Fruit fly (Drosophila melanogaster) whole organism, embryonic: ENCODE measurements around the gene CG11178.

Experiments
- Atf6 ChIP-seq: fragments of 200-800 bp; sonication (Bioruptor generic); IDR thresholded peaks from 2 replicates; pipeline ENCODE4 v1.3.6; 2022; ENCODE audit warnings: missing biosample characterization, missing genetic modification characterization
- Blimp-1 ChIP-seq: fragments of 200-800 bp; sonication (Bioruptor generic); optimal IDR thresholded peaks from 3 replicates; lab custom pipeline; 2018; ENCODE audit warnings: missing biosample characterization, missing genetic modification characterization, mild to moderate bottlenecking, moderate library complexity, missing genetic modification reagents
- CG1024 ChIP-seq: fragments of 200-800 bp; sonication (Bioruptor generic); IDR thresholded peaks from 2 replicates; pipeline ENCODE4 v1.3.6; 2022; ENCODE audit warnings: missing biosample characterization, missing genetic modification characterization
- CG10321 ChIP-seq: fragments of 200-800 bp; sonication (Bioruptor generic); IDR thresholded peaks from 2 replicates; pipeline ENCODE4 v1.3.6; 2022; ENCODE audit warnings: missing biosample characterization, missing genetic modification characterization
- CG10366 ChIP-seq: fragments of 200-800 bp; sonication (Bioruptor generic); IDR thresholded peaks from 2 replicates; pipeline ENCODE4 v1.3.6; 2022; ENCODE audit warnings: missing biosample characterization, missing genetic modification characterization
- CG10462 ChIP-seq: fragments of 200-800 bp; sonication (Bioruptor generic); optimal IDR thresholded peaks from 2 replicates; lab custom pipeline; 2016; ENCODE audit warnings: missing biosample characterization, missing genetic modification characterization
- CG11247 ChIP-seq: fragments of 200-800 bp; sonication (Bioruptor generic); IDR thresholded peaks from 2 replicates; pipeline ENCODE4 v1.3.6; 2022; ENCODE audit warnings: missing biosample characterization, missing genetic modification characterization
- CG12391 ChIP-seq: fragments of 200-800 bp; sonication (Bioruptor generic); optimal IDR thresholded peaks from 3 replicates; lab custom pipeline; 2018; ENCODE audit warnings: missing biosample characterization, mild to moderate bottlenecking, missing genetic modification characterization, moderate library complexity
- CG14860 ChIP-seq: fragments of 200-800 bp; sonication (Bioruptor generic); IDR thresholded peaks from 3 replicates; pipeline ENCODE4 v1.3.6; 2022; ENCODE audit warnings: missing biosample characterization, missing genetic modification characterization; ENCODE audit not compliant: partially characterized antibody
- CG14965 ChIP-seq: fragments of 200-800 bp; sonication (Bioruptor generic); optimal IDR thresholded peaks from 2 replicates; lab custom pipeline; 2016; ENCODE audit warnings: missing biosample characterization, missing genetic modification characterization, borderline replicate concordance
- CG15011 ChIP-seq: fragments of 200-800 bp; sonication (Bioruptor generic); optimal IDR thresholded peaks from 3 replicates; lab custom pipeline; 2018; ENCODE audit warnings: missing biosample characterization, mild to moderate bottlenecking, missing genetic modification characterization
- CG1529 ChIP-seq: fragments of 200-800 bp; sonication (Bioruptor generic); optimal IDR thresholded peaks from 3 replicates; lab custom pipeline; 2018; ENCODE audit warnings: missing biosample characterization, missing genetic modification characterization
- CG1602 ChIP-seq: fragments of 200-800 bp; sonication (Bioruptor generic); optimal IDR thresholded peaks from 3 replicates; lab custom pipeline; 2016; ENCODE audit warnings: missing biosample characterization, missing genetic modification characterization
- CG2875 ChIP-seq: fragments of 200-800 bp; sonication (Bioruptor generic); optimal IDR thresholded peaks from 2 replicates; lab custom pipeline; 2017; ENCODE audit warnings: missing biosample characterization, mild to moderate bottlenecking, missing genetic modification characterization, missing genetic modification reagents
- CG4282 ChIP-seq: fragments of 200-800 bp; sonication (Bioruptor generic); optimal IDR thresholded peaks from 2 replicates; lab custom pipeline; 2016; ENCODE audit warnings: missing biosample characterization, missing genetic modification characterization
- CG4360 ChIP-seq: fragments of 200-800 bp; sonication (Bioruptor generic); IDR thresholded peaks from 2 replicates; pipeline ENCODE4 v1.3.6; 2022; ENCODE audit warnings: missing biosample characterization, missing genetic modification characterization
- CG4820 ChIP-seq: fragments of 200-800 bp; sonication (Bioruptor generic); optimal IDR thresholded peaks from 3 replicates; lab custom pipeline; 2016; ENCODE audit warnings: missing biosample characterization, missing genetic modification characterization
- CG5245 ChIP-seq: fragments of 200-800 bp; sonication (Bioruptor generic); optimal IDR thresholded peaks from 3 replicates; lab custom pipeline; 2016; ENCODE audit warnings: missing biosample characterization, missing genetic modification characterization
- CG6689 ChIP-seq: fragments of 200-800 bp; sonication (Bioruptor generic); IDR thresholded peaks from 2 replicates; pipeline ENCODE4 v1.3.6; 2022; ENCODE audit warnings: missing biosample characterization, missing genetic modification characterization
- CG7786 ChIP-seq: fragments of 200-800 bp; sonication (Bioruptor generic); optimal IDR thresholded peaks from 2 replicates; lab custom pipeline; 2016; ENCODE audit warnings: missing biosample characterization, missing genetic modification characterization
- CHES-1-like ChIP-seq: fragments of 200-800 bp; sonication (Bioruptor generic); optimal IDR thresholded peaks from 2 replicates; lab custom pipeline; 2016; ENCODE audit warnings: missing biosample characterization, missing genetic modification characterization
- Dad ChIP-seq: fragments of 200-800 bp; sonication (Bioruptor generic); optimal IDR thresholded peaks from 3 replicates; lab custom pipeline; 2016; ENCODE audit warnings: missing biosample characterization, missing genetic modification characterization
- Drgx ChIP-seq: fragments of 200-800 bp; sonication (Bioruptor generic); IDR thresholded peaks from 2 replicates; pipeline ENCODE4 v1.3.6; 2022; ENCODE audit warnings: missing biosample characterization, missing genetic modification characterization
- Fer3 ChIP-seq: fragments of 200-800 bp; sonication (Bioruptor generic); optimal IDR thresholded peaks from 2 replicates; lab custom pipeline; 2018; ENCODE audit warnings: missing biosample characterization, mild to moderate bottlenecking, missing genetic modification characterization, moderate library complexity
- Gug ChIP-seq: fragments of 200-800 bp; sonication (Bioruptor generic); IDR thresholded peaks from 4 replicates; pipeline ENCODE4 v1.3.6; 2022; ENCODE audit warnings: missing biosample characterization, missing genetic modification characterization
- HLH3B ChIP-seq: fragments of 200-800 bp; sonication (Bioruptor generic); IDR thresholded peaks from 2 replicates; pipeline ENCODE4 v1.3.6; 2022; ENCODE audit warnings: missing biosample characterization, missing genetic modification characterization
- HLH4C ChIP-seq: fragments of 200-800 bp; sonication (Bioruptor generic); IDR thresholded peaks from 3 replicates; pipeline ENCODE4 v1.3.6; 2022; ENCODE audit warnings: missing biosample characterization, missing genetic modification characterization; ENCODE audit not compliant: partially characterized antibody
- HLHmδ ChIP-seq: fragments of 200-800 bp; sonication (Bioruptor generic); optimal IDR thresholded peaks from 2 replicates; lab custom pipeline; 2018; ENCODE audit warnings: missing biosample characterization, mild to moderate bottlenecking, missing genetic modification characterization, moderate library complexity
- Hmr ChIP-seq: fragments of 200-800 bp; sonication (Bioruptor generic); optimal IDR thresholded peaks from 3 replicates; lab custom pipeline; 2017; ENCODE audit warnings: mild to moderate bottlenecking, missing biosample characterization, missing genetic modification reagents, missing genetic modification characterization
- Lpt ChIP-seq: fragments of >200 bp; optimal IDR thresholded peaks from 2 replicates; lab custom pipeline; 2018; ENCODE audit warnings: missing biosample characterization, missing genetic modification characterization
- Mad ChIP-seq: fragments of 200-800 bp; sonication (Bioruptor generic); optimal IDR thresholded peaks from 2 replicates; lab custom pipeline; 2016; ENCODE audit warnings: missing biosample characterization, missing genetic modification characterization
- Meics ChIP-seq: fragments of 200-800 bp; sonication (Bioruptor generic); optimal IDR thresholded peaks from 2 replicates; lab custom pipeline; 2017; ENCODE audit warnings: missing biosample characterization, mild to moderate bottlenecking, missing genetic modification characterization
- Optix ChIP-seq: fragments of 200-800 bp; sonication (Bioruptor generic); IDR thresholded peaks from 3 replicates; pipeline ENCODE4 v1.3.6; 2022; ENCODE audit warnings: missing biosample characterization, missing genetic modification characterization
- Ssrp ChIP-seq: fragments of 200-800 bp; sonication (Bioruptor generic); optimal IDR thresholded peaks from 2 replicates; lab custom pipeline; 2018; ENCODE audit warnings: missing biosample characterization, mild to moderate bottlenecking, missing genetic modification characterization, moderate library complexity
- Usf ChIP-seq: fragments of 200-800 bp; sonication (Bioruptor generic); optimal IDR thresholded peaks from 2 replicates; lab custom pipeline; 2017; ENCODE audit warnings: missing genotype, missing biosample characterization, missing genetic modification characterization
- ash1 ChIP-seq: fragments of 200-800 bp; sonication (Bioruptor generic); optimal IDR thresholded peaks from 2 replicates; lab custom pipeline; 2018; ENCODE audit warnings: missing biosample characterization, mild to moderate bottlenecking, missing genetic modification characterization
- chinmo ChIP-seq: fragments of 200-800 bp; sonication (Bioruptor generic); IDR thresholded peaks from 4 replicates; pipeline ENCODE4 v1.3.6; 2022; ENCODE audit warnings: missing biosample characterization, missing genetic modification characterization; ENCODE audit not compliant: partially characterized antibody
- cwo ChIP-seq: fragments of 200-800 bp; sonication (Bioruptor generic); optimal IDR thresholded peaks from 3 replicates; lab custom pipeline; 2017; ENCODE audit warnings: missing biosample characterization, missing genetic modification characterization, mild to moderate bottlenecking, moderate library complexity, missing genetic modification reagents
- emc ChIP-seq: fragments of 200-800 bp; sonication (Bioruptor generic); optimal IDR thresholded peaks from 2 replicates; lab custom pipeline; 2016; ENCODE audit warnings: missing biosample characterization, missing genetic modification characterization
- en ChIP-seq: fragments of 200-800 bp; sonication (Bioruptor generic); optimal IDR thresholded peaks from 2 replicates; lab custom pipeline; 2016; ENCODE audit warnings: missing biosample characterization, missing genetic modification characterization
- gcm2 ChIP-seq: fragments of 200-800 bp; sonication (Bioruptor generic); optimal IDR thresholded peaks from 2 replicates; lab custom pipeline; 2016; ENCODE audit warnings: missing biosample characterization, missing genetic modification characterization
- h ChIP-seq: fragments of >200 bp; optimal IDR thresholded peaks from 2 replicates; lab custom pipeline; 2017
- lola ChIP-seq, 3 experiments: fragments of >200 bp in 2 of 3; fragments of 200-800 bp in 1 of 3; sonication (Bioruptor generic) in 1 of 3; optimal IDR thresholded peaks; 2 replicates each; lab custom pipeline; 2017 to 2019; ENCODE audit warnings: missing biosample characterization in 3 of 3, missing genetic modification characterization in 3 of 3, mild to moderate bottlenecking in 1 of 3, moderate library complexity in 1 of 3
- mld ChIP-seq: fragments of 200-800 bp; sonication (Bioruptor generic); IDR thresholded peaks from 3 replicates; pipeline ENCODE4 v1.3.6; 2022; ENCODE audit warnings: missing biosample characterization, missing genetic modification characterization; ENCODE audit not compliant: partially characterized antibody
- nerfin-2 ChIP-seq: fragments of 200-800 bp; sonication (Bioruptor generic); IDR thresholded peaks from 2 replicates; pipeline ENCODE4 v1.3.6; 2022; ENCODE audit warnings: missing biosample characterization, missing genetic modification characterization; ENCODE audit not compliant: partially characterized antibody
- pfk ChIP-seq: fragments of 200-800 bp; sonication (Bioruptor generic); optimal IDR thresholded peaks from 2 replicates; lab custom pipeline; 2018; ENCODE audit warnings: missing biosample characterization, mild to moderate bottlenecking, missing genetic modification characterization, moderate library complexity
- seq ChIP-seq: fragments of 200-800 bp; sonication (Bioruptor generic); IDR thresholded peaks from 2 replicates; pipeline ENCODE4 v1.3.6; 2022; ENCODE audit warnings: missing biosample characterization, missing genetic modification characterization
- ttk ChIP-seq: fragments of 200-800 bp; sonication (Bioruptor generic); IDR thresholded peaks from 2 replicates; pipeline ENCODE4 v2.1.2; 2022; ENCODE audit warnings: missing biosample characterization, missing genetic modification characterization
- wdn ChIP-seq: fragments of 200-800 bp; sonication (Bioruptor generic); IDR thresholded peaks from 2 replicates; pipeline ENCODE4 v1.3.6; 2022; ENCODE audit warnings: missing biosample characterization, missing genetic modification characterization

CG11178 gene

DNA sequence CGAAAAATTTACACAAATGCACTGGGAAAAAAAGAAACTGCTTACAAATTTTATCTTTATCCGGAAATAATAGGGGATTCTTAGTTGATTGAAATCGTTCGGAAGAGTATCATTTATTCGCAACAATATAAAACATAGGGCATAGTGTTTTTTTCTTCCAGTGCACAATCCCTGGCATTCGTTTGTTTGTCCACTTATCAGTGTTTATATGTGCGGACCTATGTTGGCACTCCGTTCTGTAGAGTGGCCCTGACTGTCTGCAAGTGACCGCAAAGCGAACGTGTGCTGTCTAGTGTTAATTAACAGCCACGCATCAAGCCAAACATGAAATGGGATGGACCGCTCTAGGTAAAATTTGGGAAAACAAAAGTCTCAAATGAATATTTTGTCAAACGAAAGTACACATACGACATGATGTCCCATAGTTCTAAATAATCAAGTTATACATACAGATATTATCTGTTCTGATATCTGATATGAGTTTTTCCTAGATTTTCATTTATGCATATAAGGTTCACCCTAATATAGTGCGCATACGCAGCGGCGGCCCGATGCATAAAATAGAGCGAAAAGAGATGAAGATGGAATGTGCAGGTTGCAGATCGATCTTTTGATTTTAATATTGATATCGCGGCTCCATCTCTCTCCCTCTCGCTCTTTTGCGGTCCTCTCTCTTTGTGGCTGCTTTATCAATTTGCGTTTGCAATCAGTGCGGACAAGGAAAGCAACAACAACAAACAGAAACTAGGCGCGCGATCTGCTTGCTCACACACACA, 35.8 kb downstream of the CG11178 start (continued):
- peak; percentile 88 for TF ChIP-seq Optix
- TF ChIP-seq CG15011 = peak; percentile 87
- peak; percentile 96 for TF ChIP-seq CHES-1-like (GFP tag; lab: Kevin White, UChicago)
- peak; percentile 94 for TF ChIP-seq CG10366
- TF ChIP-seq CG4820 (GFP tag; lab: Kevin White, UChicago) = peak; percentile 93
- TF ChIP-seq nerfin-2 (GFP tag; lab: Robert Waterston, UW) = no peak
- peak; percentile 83 for TF ChIP-seq CG1529 (GFP tag; lab: Kevin White, UChicago)
- peak; percentile 87 for TF ChIP-seq HLH3B (GFP tag; lab: Robert Waterston, UW)
- TF ChIP-seq h (lab: Kevin White, UChicago) = no peak
- TF ChIP-seq seq (GFP tag; lab: Robert Waterston, UW) = peak; percentile 88
- TF ChIP-seq Blimp-1 (GFP tag; lab: Kevin White, UChicago) = peak; percentile 87
- peak; percentile 90 for TF ChIP-seq Drgx (GFP tag; lab: Robert Waterston, UW)
- peak; percentile 94 for TF ChIP-seq Meics (GFP tag; lab: Kevin White, UChicago)
- TF ChIP-seq CG14965 (GFP tag; lab: Kevin White, UChicago) = peak; percentile 70
- TF ChIP-seq CG1024 (GFP tag; lab: Robert Waterston, UW) = peak; percentile 87
- TF ChIP-seq CG14860 (GFP tag; lab: Robert Waterston, UW) = no peak
- TF ChIP-seq CG5245 (GFP tag; lab: Kevin White, UChicago) = peak; percentile 84
- peak; percentile 90 for TF ChIP-seq CG10462
- TF ChIP-seq Atf6 (GFP tag; lab: Robert Waterston, UW) = peak; percentile 94
- peak; percentile 91 for TF ChIP-seq Gug (GFP tag; lab: Robert Waterston, UW)
- TF ChIP-seq CG6689 (GFP tag; lab: Robert Waterston, UW) = peak; percentile 90
- TF ChIP-seq CG2875 (GFP tag; lab: Kevin White, UChicago) = peak; percentile 87
- peak; percentile 7 for TF ChIP-seq ash1
- TF ChIP-seq mld = no peak
- peak; percentile 86 for TF ChIP-seq CG4360 (GFP tag; lab: Robert Waterston, UW)
- TF ChIP-seq pfk (GFP tag; lab: Kevin White, UChicago) = no peak
- TF ChIP-seq CG7786 (GFP tag; lab: Kevin White, UChicago) = peak; percentile 94
- TF ChIP-seq CG1602 (GFP tag; lab: Kevin White, UChicago) = peak; percentile 91
- no peak for TF ChIP-seq HLH4C
- TF ChIP-seq cwo = peak; percentile 86
- TF ChIP-seq Dad (GFP tag; lab: Kevin White, UChicago) = peak; percentile 91
- peak; percentile 92 for TF ChIP-seq Mad (GFP tag; lab: Kevin White, UChicago)
- peak; percentile 92 for TF ChIP-seq wdn
- no peak for TF ChIP-seq Lpt (GFP tag; lab: Kevin White, UChicago)
- TF ChIP-seq CG10321 (GFP tag; lab: Robert Waterston, UW) = peak; percentile 75
- peak; percentile 94 for TF ChIP-seq CG4282 (GFP tag; lab: Kevin White, UChicago)
- no peak for TF ChIP-seq HLHmδ (GFP tag; lab: Kevin White, UChicago)
- TF ChIP-seq emc (GFP tag; lab: Kevin White, UChicago) = peak; percentile 94
- TF ChIP-seq lola (GFP tag; optimal IDR thresholded peaks at IDR 0.05; lab: Kevin White, UChicago) = peak in 1 of 3 experiments; percentile 79
- TF ChIP-seq ttk (GFP tag; lab: Robert Waterston, UW) = peak; percentile 91
- peak; percentile 92 for TF ChIP-seq CG12391 (tag; lab: Kevin White, UChicago)
- peak; percentile 93 for TF ChIP-seq Fer3 (tag; lab: Kevin White, UChicago)
- peak; percentile 89 for TF ChIP-seq Ssrp (tag; lab: Kevin White, UChicago)
- TF ChIP-seq Hmr (GFP tag; lab: Kevin White, UChicago) = peak; percentile 95
- TF ChIP-seq Usf (GFP tag; lab: Kevin White, UChicago) = peak; percentile 75
- TF ChIP-seq chinmo (GFP tag; lab: Robert Waterston, UW) = no peak; the same call in 3 of the 4 replicates
- peak; percentile 89 for TF ChIP-seq CG11247 (GFP tag; lab: Robert Waterston, UW)
- peak; percentile 95 for TF ChIP-seq en
- peak; percentile 94 for TF ChIP-seq gcm2
